Worm (Caenorhabditis elegans) whole organism, L4 larva: Measurements from ENCODE around the gene Y67A10A.11.

Experiments
- F49E8.2 ChIP-seq: sonication (generic microtip); optimal IDR thresholded peaks from 2 replicates; lab custom pipeline; 2016; ENCODE audit warnings: missing compliant biosample characterization, mild to moderate bottlenecking, missing genetic modification characterization, borderline replicate concordance
- T20F7.1 ChIP-seq: fragments of 200-800 bp; sonication (Bioruptor generic); optimal IDR thresholded peaks from 2 replicates; lab custom pipeline; 2018; ENCODE audit warnings: mild to moderate bottlenecking, missing genetic modification characterization, missing compliant biosample characterization
- aha-1 ChIP-seq: fragments of 150-350 bp; peaks from one replicate; lab custom pipeline; 2014; ENCODE audit warnings: missing biosample characterization, missing genetic modification characterization
- ceh-62 ChIP-seq: sonication (generic microtip); optimal IDR thresholded peaks from 2 replicates; lab custom pipeline; 2017; ENCODE audit warnings: missing biosample characterization, missing genetic modification characterization
- ctbp-1 ChIP-seq: fragments of 200-800 bp; sonication (Bioruptor generic); IDR thresholded peaks from 2 replicates; pipeline ENCODE4 v1.3.6; 2022; ENCODE audit warnings: missing genetic modification reagents, missing genetic modification characterization, missing compliant biosample characterization
- dmd-6 ChIP-seq: fragments of 200-800 bp; sonication (Bioruptor generic); IDR thresholded peaks from 2 replicates; pipeline ENCODE4 v1.3.6; 2022; ENCODE audit warnings: missing genetic modification reagents, missing genetic modification characterization, missing compliant biosample characterization
- lin-39 ChIP-seq: fragments of 150-350 bp; optimal IDR thresholded peaks from 2 replicates; lab custom pipeline; 2014; ENCODE audit warnings: missing biosample characterization, missing genetic modification reagents, missing genetic modification characterization
- lsy-2 ChIP-seq, 2 experiments: fragments of 150-350 bp in 1 of 2; sonication (generic microtip) in 1 of 2; optimal IDR thresholded peaks; 2 replicates each; lab custom pipeline; 2014 to 2017; ENCODE audit warnings: missing biosample characterization in 2 of 2, missing genetic modification characterization in 2 of 2
- mep-1 ChIP-seq: fragments of 150-350 bp; sonication (generic microtip); optimal IDR thresholded peaks from 3 replicates; lab custom pipeline; 2014; ENCODE audit warnings: missing biosample characterization, missing genetic modification characterization
- mxl-3 ChIP-seq: fragments of 200-800 bp; sonication (Bioruptor generic); optimal IDR thresholded peaks from 2 replicates; lab custom pipeline; 2018; ENCODE audit warnings: mild to moderate bottlenecking, missing genetic modification characterization, missing compliant biosample characterization
- nhr-28 ChIP-seq: fragments of 150-350 bp; optimal IDR thresholded peaks from 2 replicates; lab custom pipeline; 2014; ENCODE audit warnings: missing biosample characterization, missing genetic modification characterization
- unc-62 ChIP-seq, 3 experiments: fragments of 150-350 bp in 1 of 3; sonication (generic microtip); optimal IDR thresholded peaks in 2 of 3; peaks in 1 of 3; 1 replicate in 1 of 3; 2 replicates in 2 of 3; lab custom pipeline; 2014 to 2017; ENCODE audit warnings: missing biosample characterization in 3 of 3, missing genetic modification characterization in 3 of 3, missing genetic modification reagents in 3 of 3, missing genotype in 1 of 3

- TF ChIP-seq lsy-2 (tag; optimal IDR thresholded peaks at IDR 0.05; lab: Kevin White, UChicago) (no peak), nhr-28 (tag; lab: Kevin White, UChicago) (no peak), ceh-62 (no peak), ctbp-1 (no peak), unc-62 (GFP tag; optimal IDR thresholded peaks at IDR 0.05 in 1 of 2; lab: Kevin White, UChicago) (peak in 1 of 2 experiments; percentile 56), unc-62 (tag; optimal IDR thresholded peaks at IDR 0.05; lab: Kevin White, UChicago) (no peak), aha-1 (tag; lab: Kevin White, UChicago) (no peak), F49E8.2 (no peak), mxl-3 (no peak), T20F7.1 (no peak), mep-1 (no peak), lin-39 (tag; lab: Kevin White, UChicago) (no peak), dmd-6 (GFP tag; lab: Robert Waterston, UW) (no peak)
These were observed 44.4 kb downstream of the Y67A10A.11 start for ce11 chrIV:14384194-14384593.
